Worm (Caenorhabditis elegans) whole organism, young adult: ENCODE results near the gene vha-15.

ENCODE experiments used
- B0019.2 ChIP-seq: fragments of 200-800 bp; sonication (Bioruptor generic); conservative IDR thresholded peaks from 2 replicates; pipeline ENCODE4 v1.3.6; 2022; ENCODE audit warnings: missing genetic modification reagents, missing genetic modification characterization, missing compliant biosample characterization
- F10E7.11 ChIP-seq: sonication (generic microtip); optimal IDR thresholded peaks from 2 replicates; lab custom pipeline; 2017; ENCODE audit warnings: mild to moderate bottlenecking, missing genetic modification characterization, moderate library complexity, missing compliant biosample characterization
- F33H1.4 ChIP-seq: fragments of 200-800 bp; sonication (Bioruptor generic); IDR thresholded peaks from 2 replicates; pipeline ENCODE4 v1.3.6; 2022; ENCODE audit warnings: missing genetic modification reagents, missing genetic modification characterization, missing compliant biosample characterization
- F49E8.2 ChIP-seq: sonication (generic microtip); optimal IDR thresholded peaks from 3 replicates; lab custom pipeline; 2017; ENCODE audit warnings: missing genetic modification characterization, mild to moderate bottlenecking, missing compliant biosample characterization, antibody characterized with exemption, moderate library complexity; ENCODE audit not compliant: insufficient read depth
- T07F8.4 ChIP-seq: sonication (generic microtip); optimal IDR thresholded peaks from 2 replicates; lab custom pipeline; 2016; ENCODE audit warnings: mild to moderate bottlenecking, missing genetic modification characterization, moderate library complexity, missing compliant biosample characterization
- Y56A3A.18 ChIP-seq: fragments of 200-800 bp; sonication (Bioruptor generic); IDR thresholded peaks from 2 replicates; pipeline ENCODE4 v1.3.6; 2022; ENCODE audit warnings: missing genetic modification reagents, missing genetic modification characterization, missing compliant biosample characterization
- Y79H2A.3 ChIP-seq: fragments of 200-800 bp; sonication (Bioruptor generic); conservative IDR thresholded peaks from 2 replicates; pipeline ENCODE4 v1.3.6; 2022; ENCODE audit warnings: missing genetic modification reagents, missing genetic modification characterization, missing compliant biosample characterization
- Y95B8A.8 ChIP-seq: fragments of 200-800 bp; sonication (Bioruptor generic); IDR thresholded peaks from 2 replicates; pipeline ENCODE4 v1.3.6; 2022; ENCODE audit warnings: missing genetic modification reagents, missing genetic modification characterization, missing compliant biosample characterization
- akir-1 ChIP-seq: fragments of 200-800 bp; sonication (Bioruptor generic); optimal IDR thresholded peaks from 2 replicates; lab custom pipeline; 2018; ENCODE audit warnings: mild to moderate bottlenecking, missing genetic modification characterization, moderate library complexity, missing compliant biosample characterization
- bed-1 ChIP-seq: fragments of 200-800 bp; sonication (Bioruptor generic); IDR thresholded peaks from 2 replicates; pipeline ENCODE4 v1.3.6; 2022; ENCODE audit warnings: missing genetic modification reagents, missing genetic modification characterization, missing compliant biosample characterization
- cebp-1 ChIP-seq, 2 experiments: fragments of 200-800 bp in 1 of 2; sonication (Bioruptor generic) in 1 of 2; sonication (generic microtip) in 1 of 2; IDR thresholded peaks in 1 of 2; optimal IDR thresholded peaks in 1 of 2; 2 replicates each; pipeline versions ENCODE4 v1.3.6 to Lab custom; 2017 to 2022; ENCODE audit warnings: missing compliant biosample characterization in 2 of 2, missing genetic modification characterization in 2 of 2, mild to moderate bottlenecking in 1 of 2, missing genetic modification reagents in 1 of 2, moderate library complexity in 1 of 2
- ceh-58 ChIP-seq: fragments of 200-800 bp; sonication (Bioruptor generic); IDR thresholded peaks from 2 replicates; pipeline ENCODE4 v1.3.6; 2022; ENCODE audit warnings: missing genetic modification characterization, missing compliant biosample characterization
- ceh-79 ChIP-seq: sonication (generic microtip); optimal IDR thresholded peaks from 2 replicates; lab custom pipeline; 2017; ENCODE audit warnings: mild to moderate bottlenecking, missing genetic modification characterization, missing compliant biosample characterization
- dpff-1 ChIP-seq: sonication (generic microtip); optimal IDR thresholded peaks from 2 replicates; lab custom pipeline; 2017; ENCODE audit warnings: mild to moderate bottlenecking, missing genetic modification characterization, missing compliant biosample characterization
- ets-4 ChIP-seq: fragments of 200-800 bp; sonication (Bioruptor generic); optimal IDR thresholded peaks from 2 replicates; lab custom pipeline; 2018; ENCODE audit warnings: mild to moderate bottlenecking, missing genetic modification characterization, missing compliant biosample characterization
- fkh-3 ChIP-seq: sonication (generic microtip); optimal IDR thresholded peaks from 2 replicates; lab custom pipeline; 2016; ENCODE audit warnings: mild to moderate bottlenecking, missing genetic modification characterization, missing compliant biosample characterization
- let-607 ChIP-seq, 2 experiments: fragments of 200-800 bp in 1 of 2; sonication (Bioruptor generic) in 1 of 2; sonication (generic microtip) in 1 of 2; optimal IDR thresholded peaks; 2 replicates each; lab custom pipeline; 2016 to 2018; ENCODE audit warnings: mild to moderate bottlenecking in 2 of 2, missing compliant biosample characterization in 2 of 2, missing genetic modification characterization in 2 of 2, moderate library complexity in 2 of 2, missing genotype in 1 of 2
- lin-35 ChIP-seq, 3 experiments: fragments of 150-350 bp in 2 of 3; sonication (generic microtip) in 1 of 3; optimal IDR thresholded peaks; 2 replicates each; lab custom pipeline; 2014 to 2018; ENCODE audit warnings: missing biosample characterization in 3 of 3, missing genetic modification characterization in 3 of 3, missing genetic modification reagents in 3 of 3
- lin-40 ChIP-seq: sonication (generic microtip); optimal IDR thresholded peaks from 2 replicates; lab custom pipeline; 2016; ENCODE audit warnings: missing genetic modification characterization, mild to moderate bottlenecking, missing compliant biosample characterization, missing genotype, missing genetic modification reagents
- lin-54 ChIP-seq: fragments of 200-800 bp; sonication (Bioruptor generic); optimal IDR thresholded peaks from 2 replicates; lab custom pipeline; 2018; ENCODE audit warnings: mild to moderate bottlenecking, missing genetic modification characterization, missing compliant biosample characterization
- lir-1 ChIP-seq: fragments of 200-800 bp; sonication (Bioruptor generic); conservative IDR thresholded peaks from 2 replicates; pipeline ENCODE4 v1.3.6; 2022; ENCODE audit warnings: missing genetic modification reagents, missing genetic modification characterization, missing compliant biosample characterization
- mes-4 ChIP-seq: sonication (generic microtip); optimal IDR thresholded peaks from 2 replicates; lab custom pipeline; 2016; ENCODE audit warnings: missing genotype, missing genetic modification characterization, missing compliant biosample characterization
- nfya-1 ChIP-seq: sonication (generic microtip); optimal IDR thresholded peaks from 2 replicates; lab custom pipeline; 2017; ENCODE audit warnings: antibody characterized with exemption, missing compliant biosample characterization, missing genetic modification characterization, borderline replicate concordance; ENCODE audit not compliant: insufficient read depth
- nfya-2 ChIP-seq: fragments of 200-800 bp; sonication (Bioruptor generic); IDR thresholded peaks from 2 replicates; pipeline ENCODE4 v1.3.6; 2022; ENCODE audit warnings: missing genetic modification reagents, missing genetic modification characterization, missing compliant biosample characterization
- sdz-38 ChIP-seq: sonication (generic microtip); optimal IDR thresholded peaks from 2 replicates; lab custom pipeline; 2016; ENCODE audit warnings: missing genotype, missing genetic modification characterization, missing compliant biosample characterization
- sea-2 ChIP-seq: fragments of 200-800 bp; sonication (Bioruptor generic); IDR thresholded peaks from 2 replicates; pipeline ENCODE4 v1.3.6; 2022; ENCODE audit warnings: missing genetic modification characterization, missing compliant biosample characterization
- tbx-9 ChIP-seq: sonication (generic microtip); optimal IDR thresholded peaks from 2 replicates; lab custom pipeline; 2016; ENCODE audit warnings: borderline replicate concordance, missing genetic modification characterization, inconsistent platforms, missing compliant biosample characterization
- tlf-1 ChIP-seq: fragments of 200-800 bp; sonication (Bioruptor generic); optimal IDR thresholded peaks from 2 replicates; lab custom pipeline; 2018; ENCODE audit warnings: mild to moderate bottlenecking, missing genetic modification characterization, missing compliant biosample characterization
- unc-130 ChIP-seq: sonication (generic microtip); optimal IDR thresholded peaks from 2 replicates; lab custom pipeline; 2016; ENCODE audit warnings: missing genetic modification reagents, missing genetic modification characterization, missing compliant biosample characterization
- xnd-1 ChIP-seq: sonication (generic microtip); optimal IDR thresholded peaks from 2 replicates; lab custom pipeline; 2016; ENCODE audit warnings: missing genotype, missing genetic modification reagents, missing genetic modification characterization, missing compliant biosample characterization
- zfh-2 ChIP-seq: fragments of 200-800 bp; sonication (Bioruptor generic); conservative IDR thresholded peaks from 2 replicates; pipeline ENCODE4 v1.3.6; 2022; ENCODE audit warnings: missing genetic modification reagents, missing genetic modification characterization, missing compliant biosample characterization
- zim-3 ChIP-seq: sonication (generic microtip); optimal IDR thresholded peaks from 2 replicates; lab custom pipeline; 2017; ENCODE audit warnings: mild to moderate bottlenecking, missing genetic modification characterization, moderate library complexity, missing compliant biosample characterization
- ztf-18 ChIP-seq: sonication (generic microtip); optimal IDR thresholded peaks from 2 replicates; lab custom pipeline; 2016; ENCODE audit warnings: missing genotype, mild to moderate bottlenecking, missing genetic modification characterization, missing compliant biosample characterization
- ztf-26 ChIP-seq: sonication (generic microtip); optimal IDR thresholded peaks from 2 replicates; lab custom pipeline; 2017; ENCODE audit warnings: missing genetic modification characterization, missing compliant biosample characterization
- ztf-3 ChIP-seq: fragments of 200-800 bp; sonication (Bioruptor generic); optimal IDR thresholded peaks from 2 replicates; lab custom pipeline; 2018; ENCODE audit warnings: mild to moderate bottlenecking, missing genetic modification characterization, missing compliant biosample characterization

Gene vha-15

DNA sequence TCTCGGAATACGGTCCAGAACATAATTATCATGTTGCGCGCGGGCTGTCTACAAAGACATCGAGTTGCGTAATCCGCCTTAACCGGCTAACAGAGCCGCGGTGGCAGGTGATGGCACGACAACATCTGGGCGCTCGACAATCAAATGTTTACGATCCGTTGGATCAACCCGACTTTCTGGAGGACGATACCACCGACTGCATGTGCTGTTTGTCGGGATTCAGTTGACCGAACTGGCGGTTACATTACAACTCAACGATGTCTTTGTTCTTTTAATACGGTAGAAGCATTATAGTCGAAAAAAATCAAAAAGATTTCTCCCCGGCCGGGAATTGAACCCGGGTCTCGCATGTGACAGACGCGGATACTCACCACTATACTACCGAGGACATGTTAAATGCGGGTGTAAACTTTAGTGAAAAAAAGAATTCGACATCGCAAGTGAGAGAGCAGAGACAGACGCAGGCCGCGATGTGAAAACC lies 10.8 kb upstream of the vha-15 start (continued):
- 0 out of 2 replicates have a peak, but pooled peaks have one; percentile 31 for TF ChIP-seq bed-1 (GFP tag; lab: Robert Waterston, UW)
- TF ChIP-seq mes-4 (tag; lab: Kevin White, UChicago) = peak; percentile 84
- TF ChIP-seq ceh-79 (tag; lab: Kevin White, UChicago) = no peak
- peak; percentile 47 for TF ChIP-seq ets-4
- peak; percentile 46; the same call in 1 of the 2 replicates for TF ChIP-seq Y79H2A.3 (GFP tag; lab: Robert Waterston, UW)
- no peak for TF ChIP-seq ztf-3 (GFP tag; lab: Kevin White, UChicago)
- TF ChIP-seq B0019.2 (GFP tag; lab: Robert Waterston, UW) = no peak
- TF ChIP-seq unc-130 (GFP tag; lab: Kevin White, UChicago) = peak; percentile 26
- no peak for TF ChIP-seq ceh-58 (GFP tag; lab: Robert Waterston, UW)
- TF ChIP-seq F49E8.2 = no peak
- TF ChIP-seq zfh-2 (GFP tag; lab: Robert Waterston, UW) = peak; percentile 38; the same call in 1 of the 2 replicates
- TF ChIP-seq tlf-1 (GFP tag; lab: Kevin White, UChicago) = peak; percentile 65
- peak; percentile 84 for TF ChIP-seq Y56A3A.18 (GFP tag; lab: Robert Waterston, UW)
- TF ChIP-seq dpff-1 = no peak
- TF ChIP-seq cebp-1 (GFP tag; IDR thresholded peaks at IDR 0.05; lab: Robert Waterston, UW) = 0 out of 2 replicates have a peak, but pooled peaks have one; percentile 10
- peak; percentile 68 for TF ChIP-seq cebp-1 (tag; optimal IDR thresholded peaks at IDR 0.05; lab: Kevin White, UChicago)
- no peak; the same call in 1 of the 2 replicates for TF ChIP-seq lir-1 (GFP tag; lab: Robert Waterston, UW)
- TF ChIP-seq lin-40 = peak; percentile 75
- TF ChIP-seq xnd-1 (tag; lab: Kevin White, UChicago) = no peak
- peak; percentile 69 for TF ChIP-seq Y95B8A.8
- peak; percentile 72 for TF ChIP-seq ztf-26 (tag; lab: Kevin White, UChicago)
- no peak for TF ChIP-seq nfya-2 (GFP tag; lab: Robert Waterston, UW)
- TF ChIP-seq ztf-18 = peak; percentile 72
- TF ChIP-seq zim-3 (tag; lab: Kevin White, UChicago) = peak; percentile 40
- no peak for TF ChIP-seq sea-2 (GFP tag; lab: Robert Waterston, UW)
- peak; percentile 54 for TF ChIP-seq akir-1 (GFP tag; lab: Kevin White, UChicago)
- no peak for TF ChIP-seq sdz-38
- TF ChIP-seq fkh-3 (tag; lab: Kevin White, UChicago) = peak; percentile 34
- TF ChIP-seq T07F8.4 (tag; lab: Kevin White, UChicago) = peak; percentile 55
- peak; percentile 29 to 37 for TF ChIP-seq let-607 (tag; optimal IDR thresholded peaks at IDR 0.05; lab: Kevin White, UChicago)
- no peak for TF ChIP-seq tbx-9 (tag; lab: Kevin White, UChicago)
- 0 out of 2 replicates have a peak, but pooled peaks have one; percentile 14 for TF ChIP-seq F33H1.4
- TF ChIP-seq lin-35 (GFP tag; optimal IDR thresholded peaks at IDR 0.05; lab: Kevin White, UChicago) = peak in 1 of 3 experiments; percentile 75

DNA sequence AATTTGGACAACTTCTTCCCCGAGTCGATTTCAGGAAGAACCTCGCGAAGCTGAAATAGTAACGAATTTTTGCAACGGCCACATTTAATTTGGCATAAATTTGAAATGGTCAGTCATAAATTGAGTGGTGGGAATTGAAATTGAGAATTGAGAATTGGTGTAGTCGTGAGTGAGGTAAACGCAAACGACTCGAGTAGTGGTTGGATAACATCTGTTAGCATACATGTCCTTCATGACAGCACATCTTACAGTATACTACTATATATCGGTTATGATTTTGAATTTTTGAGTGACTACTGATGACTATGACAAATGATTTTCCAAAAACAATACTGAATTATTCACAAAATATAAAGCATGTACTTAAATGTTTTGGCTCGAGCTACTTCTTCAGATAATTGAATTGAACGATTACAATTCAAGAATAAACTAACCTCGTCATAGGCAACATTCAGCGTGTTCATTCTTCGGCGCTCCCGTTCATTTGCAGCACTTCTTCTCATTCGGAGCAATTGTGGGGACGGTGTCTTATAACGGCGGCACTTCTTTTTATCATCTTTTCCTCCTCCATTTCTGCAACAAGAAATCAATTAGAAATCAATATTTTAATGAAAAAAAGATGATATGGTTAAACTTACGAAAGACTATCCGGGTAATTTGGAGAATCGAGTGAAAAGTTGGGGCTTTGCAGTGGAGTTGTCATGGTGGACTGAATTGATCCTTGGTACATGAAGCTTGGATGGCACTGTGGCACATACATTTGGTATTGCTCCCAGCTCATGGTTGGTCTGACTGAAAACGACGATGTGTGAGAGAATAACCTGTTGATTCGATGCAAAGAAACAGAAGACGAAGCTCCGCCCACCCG lies 8.2 kb upstream of the vha-15 start, which contains the start of gene lin-32:
Gene lin-32, minus strand, starts transcription at position 818 of the 868 bp plus-strand sequence.
- TF ChIP-seq F10E7.11 (tag; lab: Kevin White, UChicago) = no peak
- TF ChIP-seq lin-54 (GFP tag; lab: Kevin White, UChicago) = no peak
- TF ChIP-seq nfya-1 (tag; lab: Kevin White, UChicago) = no peak
